Worm (Caenorhabditis elegans) whole organism, young adult: ENCODE results near the gene C50F4.16.

Source experiments
- B0019.2 ChIP-seq: fragments of 200-800 bp; sonication (Bioruptor generic); conservative IDR thresholded peaks from 2 replicates; pipeline ENCODE4 v1.3.6; 2022; ENCODE audit warnings: missing genetic modification reagents, missing genetic modification characterization, missing compliant biosample characterization
- K11D2.4 ChIP-seq: fragments of 200-800 bp; sonication (Bioruptor generic); IDR thresholded peaks from 2 replicates; pipeline ENCODE4 v1.3.6; 2022; ENCODE audit warnings: missing genetic modification reagents, missing genetic modification characterization, missing compliant biosample characterization
- K12H6.12 ChIP-seq: fragments of 200-800 bp; sonication (Bioruptor generic); optimal IDR thresholded peaks from 2 replicates; lab custom pipeline; 2018; ENCODE audit warnings: mild to moderate bottlenecking, missing genetic modification characterization, missing compliant biosample characterization
- T26A5.8 ChIP-seq: sonication (generic microtip); optimal IDR thresholded peaks from 2 replicates; lab custom pipeline; 2016; ENCODE audit warnings: missing genetic modification characterization, missing compliant biosample characterization
- Y53F4B.3 ChIP-seq: fragments of 200-800 bp; sonication (Bioruptor generic); IDR thresholded peaks from 2 replicates; pipeline ENCODE4 v1.3.6; 2022; ENCODE audit warnings: missing genetic modification reagents, missing genetic modification characterization, missing compliant biosample characterization
- Y56A3A.18 ChIP-seq: fragments of 200-800 bp; sonication (Bioruptor generic); IDR thresholded peaks from 2 replicates; pipeline ENCODE4 v1.3.6; 2022; ENCODE audit warnings: missing genetic modification reagents, missing genetic modification characterization, missing compliant biosample characterization
- Y67H2A.10 ChIP-seq: fragments of 200-800 bp; sonication (Bioruptor generic); conservative IDR thresholded peaks from 2 replicates; pipeline ENCODE4 v1.3.6; 2022; ENCODE audit warnings: missing genetic modification reagents, missing genetic modification characterization, missing compliant biosample characterization
- atf-7 ChIP-seq: sonication (generic microtip); optimal IDR thresholded peaks from 2 replicates; lab custom pipeline; 2017; ENCODE audit warnings: mild to moderate bottlenecking, missing genetic modification characterization, missing compliant biosample characterization
- attf-6 ChIP-seq: fragments of 200-800 bp; sonication (Bioruptor generic); IDR thresholded peaks from 2 replicates; pipeline ENCODE4 v1.3.6; 2022; ENCODE audit warnings: missing genetic modification reagents, missing genetic modification characterization, missing compliant biosample characterization
- ceh-40 ChIP-seq: fragments of 200-800 bp; sonication (Bioruptor generic); IDR thresholded peaks from 2 replicates; pipeline ENCODE4 v1.3.6; 2022; ENCODE audit warnings: missing genetic modification characterization, missing compliant biosample characterization
- egrh-3 ChIP-seq: fragments of 200-800 bp; sonication (Bioruptor generic); IDR thresholded peaks from 2 replicates; pipeline ENCODE4 v1.3.6; 2022; ENCODE audit warnings: missing genetic modification reagents, missing genetic modification characterization, missing compliant biosample characterization
- fkh-3 ChIP-seq: sonication (generic microtip); optimal IDR thresholded peaks from 2 replicates; lab custom pipeline; 2016; ENCODE audit warnings: mild to moderate bottlenecking, missing genetic modification characterization, missing compliant biosample characterization
- hmg-1.2 ChIP-seq: fragments of 200-800 bp; sonication (Bioruptor generic); IDR thresholded peaks from 2 replicates; pipeline ENCODE4 v1.3.6; 2022; ENCODE audit warnings: missing genetic modification reagents, missing genetic modification characterization, missing compliant biosample characterization
- let-607 ChIP-seq, 2 experiments: fragments of 200-800 bp in 1 of 2; sonication (Bioruptor generic) in 1 of 2; sonication (generic microtip) in 1 of 2; optimal IDR thresholded peaks; 2 replicates each; lab custom pipeline; 2016 to 2018; ENCODE audit warnings: mild to moderate bottlenecking in 2 of 2, missing compliant biosample characterization in 2 of 2, missing genetic modification characterization in 2 of 2, moderate library complexity in 2 of 2, missing genotype in 1 of 2
- lin-35 ChIP-seq, 3 experiments: fragments of 150-350 bp in 2 of 3; sonication (generic microtip) in 1 of 3; optimal IDR thresholded peaks; 2 replicates each; lab custom pipeline; 2014 to 2018; ENCODE audit warnings: missing biosample characterization in 3 of 3, missing genetic modification characterization in 3 of 3, missing genetic modification reagents in 3 of 3
- lin-40 ChIP-seq: sonication (generic microtip); optimal IDR thresholded peaks from 2 replicates; lab custom pipeline; 2016; ENCODE audit warnings: missing genetic modification characterization, mild to moderate bottlenecking, missing compliant biosample characterization, missing genotype, missing genetic modification reagents
- lin-54 ChIP-seq: fragments of 200-800 bp; sonication (Bioruptor generic); optimal IDR thresholded peaks from 2 replicates; lab custom pipeline; 2018; ENCODE audit warnings: mild to moderate bottlenecking, missing genetic modification characterization, missing compliant biosample characterization
- madf-6 ChIP-seq: fragments of 200-800 bp; sonication (Bioruptor generic); IDR thresholded peaks from 2 replicates; pipeline ENCODE4 v1.3.6; 2022; ENCODE audit warnings: missing genetic modification reagents, missing genetic modification characterization, missing compliant biosample characterization
- mcd-1 ChIP-seq: fragments of 200-800 bp; sonication (Bioruptor generic); IDR thresholded peaks from 2 replicates; pipeline ENCODE4 v1.3.6; 2022; ENCODE audit warnings: missing genetic modification reagents, missing genetic modification characterization, missing compliant biosample characterization
- mxl-1 ChIP-seq: sonication (generic microtip); optimal IDR thresholded peaks from 2 replicates; lab custom pipeline; 2016; ENCODE audit warnings: missing genetic modification characterization, missing compliant biosample characterization
- nfyb-1 ChIP-seq: fragments of 200-800 bp; sonication (Bioruptor generic); IDR thresholded peaks from 2 replicates; pipeline ENCODE4 v1.3.6; 2022; ENCODE audit warnings: missing genetic modification reagents, missing genetic modification characterization, missing compliant biosample characterization
- nhr-120 ChIP-seq: fragments of 200-800 bp; sonication (Bioruptor generic); IDR thresholded peaks from 2 replicates; pipeline ENCODE4 v1.3.6; 2022; ENCODE audit warnings: missing genetic modification characterization, missing compliant biosample characterization
- nhr-179 ChIP-seq: sonication (generic microtip); optimal IDR thresholded peaks from 2 replicates; lab custom pipeline; 2016; ENCODE audit warnings: mild to moderate bottlenecking, missing genetic modification characterization, missing compliant biosample characterization
- nhr-80 ChIP-seq: sonication (generic microtip); optimal IDR thresholded peaks from 2 replicates; lab custom pipeline; 2016; ENCODE audit warnings: missing genetic modification characterization, missing compliant biosample characterization
- nhr-90 ChIP-seq: sonication (generic microtip); optimal IDR thresholded peaks from 2 replicates; lab custom pipeline; 2016; ENCODE audit warnings: missing genotype, mild to moderate bottlenecking, missing genetic modification characterization, missing compliant biosample characterization
- pbrm-1 ChIP-seq: fragments of 200-800 bp; sonication (Bioruptor generic); IDR thresholded peaks from 2 replicates; pipeline ENCODE4 v1.3.6; 2022; ENCODE audit warnings: missing genetic modification reagents, missing genetic modification characterization, missing compliant biosample characterization
- pha-4 ChIP-seq: fragments of 150-350 bp; sonication (generic microtip); optimal IDR thresholded peaks from 2 replicates; lab custom pipeline; 2014; ENCODE audit warnings: missing biosample characterization, missing genetic modification reagents, missing genetic modification characterization
- rec-8 ChIP-seq, 2 experiments: sonication (generic microtip); optimal IDR thresholded peaks; 2 replicates each; lab custom pipeline; 2016; ENCODE audit warnings: mild to moderate bottlenecking in 2 of 2, missing genetic modification characterization in 2 of 2, missing genetic modification reagents in 2 of 2, missing genotype in 2 of 2, missing biosample characterization in 1 of 2, missing compliant biosample characterization in 1 of 2, moderate library complexity in 1 of 2
- snpc-1.1 ChIP-seq: sonication (generic microtip); optimal IDR thresholded peaks from 2 replicates; lab custom pipeline; 2017; ENCODE audit warnings: missing genetic modification characterization, mild to moderate bottlenecking, missing compliant biosample characterization, antibody characterized with exemption, moderate library complexity, missing genotype, missing genetic modification reagents; ENCODE audit not compliant: insufficient read depth
- sptf-2 ChIP-seq: fragments of 200-800 bp; sonication (Bioruptor generic); optimal IDR thresholded peaks from 2 replicates; lab custom pipeline; 2018; ENCODE audit warnings: mild to moderate bottlenecking, missing genetic modification characterization, missing compliant biosample characterization
- tbx-9 ChIP-seq: sonication (generic microtip); optimal IDR thresholded peaks from 2 replicates; lab custom pipeline; 2016; ENCODE audit warnings: borderline replicate concordance, missing genetic modification characterization, inconsistent platforms, missing compliant biosample characterization
- zfh-2 ChIP-seq: fragments of 200-800 bp; sonication (Bioruptor generic); conservative IDR thresholded peaks from 2 replicates; pipeline ENCODE4 v1.3.6; 2022; ENCODE audit warnings: missing genetic modification reagents, missing genetic modification characterization, missing compliant biosample characterization
- ztf-18 ChIP-seq: sonication (generic microtip); optimal IDR thresholded peaks from 2 replicates; lab custom pipeline; 2016; ENCODE audit warnings: missing genotype, mild to moderate bottlenecking, missing genetic modification characterization, missing compliant biosample characterization
- ztf-3 ChIP-seq: fragments of 200-800 bp; sonication (Bioruptor generic); optimal IDR thresholded peaks from 2 replicates; lab custom pipeline; 2018; ENCODE audit warnings: mild to moderate bottlenecking, missing genetic modification characterization, missing compliant biosample characterization

Gene C50F4.16

ce11 chrV:9570197-9570596, 28.8 kb upstream of the C50F4.16 start, which contains the start of gene F25B3.5:
Gene F25B3.5 (minus strand): TSS chrV:9570297.
- TF ChIP-seq nhr-80 (tag; lab: Kevin White, UChicago): peak; percentile 3
- no peak for TF ChIP-seq T26A5.8 (tag; lab: Kevin White, UChicago)
- no peak for TF ChIP-seq ztf-3 (GFP tag; lab: Kevin White, UChicago)

DNA sequence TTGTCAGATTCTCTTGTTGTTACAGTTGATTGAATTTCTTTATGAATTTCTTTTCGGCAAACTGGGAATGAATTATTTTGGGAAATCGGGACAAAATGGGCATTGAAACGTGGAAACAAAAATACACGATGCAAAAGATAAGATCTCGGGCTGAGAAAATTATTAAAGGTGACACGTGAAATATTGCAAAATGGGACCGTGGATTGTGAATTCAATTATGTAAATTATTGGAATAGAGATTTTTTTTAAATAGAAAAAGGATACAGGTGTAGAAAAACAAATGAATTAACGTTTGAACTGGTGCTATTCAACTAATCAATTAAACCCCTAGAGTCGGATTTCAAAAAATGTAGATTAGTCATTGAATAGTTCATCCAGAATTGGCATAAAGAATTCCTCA, 27.3 kb upstream of the C50F4.16 start, which contains the start of gene F25B3.4:
F25B3.4 (minus strand) TSS at position 101 of the 400 bp plus-strand sequence.
- TF ChIP-seq zfh-2 (no peak), T26A5.8 (tag; lab: Kevin White, UChicago) (no peak), fkh-3 (tag; lab: Kevin White, UChicago) (no peak), pha-4 (tag; lab: Kevin White, UChicago) (no peak), nhr-179 (tag; lab: Kevin White, UChicago) (no peak), B0019.2 (no peak), egrh-3 (GFP tag; lab: Robert Waterston, UW) (no peak), pbrm-1 (no peak), tbx-9 (no peak), ceh-40 (GFP tag; lab: Robert Waterston, UW) (no peak), attf-6 (GFP tag; lab: Robert Waterston, UW) (no peak), mxl-1 (tag; lab: Kevin White, UChicago) (no peak)

DNA sequence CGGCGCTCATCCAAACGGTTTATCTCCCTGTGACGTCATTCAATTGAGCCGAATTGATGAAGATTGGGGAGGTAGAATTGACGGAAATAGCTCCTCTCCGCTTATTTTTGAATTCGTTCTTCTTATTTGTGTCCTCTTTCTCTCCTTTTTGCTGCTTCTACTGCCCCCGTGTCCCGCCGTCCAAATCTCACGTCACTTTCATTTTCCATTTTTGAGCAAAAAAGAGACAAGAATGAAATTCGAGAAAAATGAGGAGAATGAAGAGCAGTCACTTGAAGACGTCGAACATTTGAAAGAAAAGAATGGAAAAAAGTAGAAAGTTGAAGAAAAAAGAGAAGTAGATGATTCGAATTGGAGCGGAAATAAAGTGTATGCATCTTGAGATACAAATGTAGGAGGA, 22.2 kb upstream of the C50F4.16 start:
- TF ChIP-seq nhr-120 (GFP tag; lab: Robert Waterston, UW) (no peak), nhr-90 (tag; lab: Kevin White, UChicago) (no peak), ztf-18 (tag; lab: Kevin White, UChicago) (no peak), Y56A3A.18 (GFP tag; lab: Robert Waterston, UW) (no peak), let-607 (tag; optimal IDR thresholded peaks at IDR 0.05; lab: Kevin White, UChicago) (no peak), madf-6 (GFP tag; lab: Robert Waterston, UW) (no peak), atf-7 (tag; lab: Kevin White, UChicago) (peak; percentile 7)

ce11 chrV:9561624-9562179, 20.3 kb upstream of the C50F4.16 start, which contains the start of gene rgef-1:
Gene rgef-1 (minus strand): TSS chrV:9561674.
- TF ChIP-seq lin-54 (GFP tag; lab: Kevin White, UChicago): no peak
- peak; percentile 39 for TF ChIP-seq lin-40 (tag; lab: Kevin White, UChicago)
- 0 out of 2 replicates have a peak, but pooled peaks have one; percentile 15 for TF ChIP-seq nfyb-1
- peak in 1 of 3 experiments; percentile 16 for TF ChIP-seq lin-35 (GFP tag; optimal IDR thresholded peaks at IDR 0.05; lab: Kevin White, UChicago)
- no peak for TF ChIP-seq rec-8 (tag; optimal IDR thresholded peaks at IDR 0.05; lab: Kevin White, UChicago)
- TF ChIP-seq mcd-1 (GFP tag; lab: Robert Waterston, UW): peak; percentile 30; the same call in 1 of the 2 replicates
- no peak for TF ChIP-seq tbx-9
- 0 out of 2 replicates have a peak, but pooled peaks have one; percentile 13 for TF ChIP-seq pbrm-1
- peak; percentile 91 for TF ChIP-seq zfh-2
- 0 out of 2 replicates have a peak, but pooled peaks have one; percentile 9 for TF ChIP-seq hmg-1.2 (GFP tag; lab: Robert Waterston, UW)
- TF ChIP-seq mxl-1 (tag; lab: Kevin White, UChicago): no peak
- TF ChIP-seq K12H6.12 (tag; lab: Kevin White, UChicago): peak; percentile 71
- no peak for TF ChIP-seq snpc-1.1
- TF ChIP-seq sptf-2: no peak
- no peak for TF ChIP-seq Y67H2A.10 (GFP tag; lab: Robert Waterston, UW)
- 0 out of 2 replicates have a peak, but pooled peaks have one; percentile 19 for TF ChIP-seq K11D2.4 (GFP tag; lab: Robert Waterston, UW)
- TF ChIP-seq Y53F4B.3: no peak
